Fruit fly (Drosophila melanogaster): ENCODE measurements around the gene Spec2.

- TF ChIP-seq Dll (optimal IDR thresholded peaks at IDR 0.05) (no peak), usp (GFP tag; optimal IDR thresholded peaks at IDR 0.05) (no peak), EcR (GFP tag; optimal IDR thresholded peaks at IDR 0.05) (peak in 1 of 2 experiments; percentile 15), CG8478 (optimal IDR thresholded peaks at IDR 0.05) (no peak)
These were observed 24.2 kb downstream of the Spec2 start for dm6 chr3R:5599521-5600360.
